Worm (Caenorhabditis elegans): ENCODE results near the gene oac-59.

- TF ChIP-seq him-1 (tag; optimal IDR thresholded peaks at IDR 0.05) (no peak), dao-5 (tag; optimal IDR thresholded peaks at IDR 0.05) (no peak), W03F9.2 (tag; optimal IDR thresholded peaks at IDR 0.05) (peak; percentile 61)
These were observed 32.6 kb downstream of the oac-59 start, which contains the start of the genes ppm-1.H and rpl-34 for ce11 chrIV:12268272-12269045.

Data from whole organism, L4/young adult.